Worm (Caenorhabditis elegans): ENCODE data around the gene otpl-7.

- TF ChIP-seq ham-2 (GFP tag; optimal IDR thresholded peaks at IDR 0.05) (no peak), nhr-28 (tag; optimal IDR thresholded peaks at IDR 0.05) (no peak), ztf-11 (tag; optimal IDR thresholded peaks at IDR 0.05) (no peak), lsy-2 (tag; optimal IDR thresholded peaks at IDR 0.05) (no peak), nhr-12 (tag; optimal IDR thresholded peaks at IDR 0.05) (no peak), snpc-4 (tag; optimal IDR thresholded peaks at IDR 0.05) (no peak), elt-1 (tag; optimal IDR thresholded peaks at IDR 0.05; ENCODE audit: borderline replicate concordance, insufficient read depth) (no peak), nhr-237 (tag; optimal IDR thresholded peaks at IDR 0.05) (no peak)
These were observed 15.7 kb downstream of the otpl-7 start, which contains the start of gene otpl-4 for ce11 chrV:8537031-8537430.

Measured in whole organism, mixed stage, embryonic.